Worm (Caenorhabditis elegans) whole organism, young adult: ENCODE data around the gene W02B12.12.

Source experiments
- B0019.2 ChIP-seq: fragments of 200-800 bp; sonication (Bioruptor generic); conservative IDR thresholded peaks from 2 replicates; pipeline ENCODE4 v1.3.6; 2022; ENCODE audit warnings: missing genetic modification reagents, missing genetic modification characterization, missing compliant biosample characterization
- B0261.1 ChIP-seq: sonication (generic microtip); optimal IDR thresholded peaks from 2 replicates; lab custom pipeline; 2016; ENCODE audit warnings: mild to moderate bottlenecking, missing genetic modification characterization, moderate library complexity, missing compliant biosample characterization
- B0336.3 ChIP-seq: fragments of 200-800 bp; sonication (Bioruptor generic); IDR thresholded peaks from 2 replicates; pipeline ENCODE4 v1.3.6; 2022; ENCODE audit warnings: missing genetic modification characterization, missing compliant biosample characterization
- D2030.7 ChIP-seq: fragments of 200-800 bp; sonication (Bioruptor generic); IDR thresholded peaks from 2 replicates; pipeline ENCODE4 v1.3.6; 2022; ENCODE audit warnings: missing genetic modification reagents, missing genetic modification characterization, missing compliant biosample characterization
- F55B11.4 ChIP-seq: sonication (generic microtip); optimal IDR thresholded peaks from 2 replicates; lab custom pipeline; 2016; ENCODE audit warnings: missing compliant biosample characterization, missing genetic modification characterization, borderline replicate concordance; ENCODE audit not compliant: insufficient read depth
- F57C9.4 ChIP-seq: sonication (generic microtip); optimal IDR thresholded peaks from 2 replicates; lab custom pipeline; 2017; ENCODE audit warnings: mild to moderate bottlenecking, missing genetic modification characterization, missing compliant biosample characterization
- K12H6.12 ChIP-seq: fragments of 200-800 bp; sonication (Bioruptor generic); optimal IDR thresholded peaks from 2 replicates; lab custom pipeline; 2018; ENCODE audit warnings: mild to moderate bottlenecking, missing genetic modification characterization, missing compliant biosample characterization
- T07F8.4 ChIP-seq: sonication (generic microtip); optimal IDR thresholded peaks from 2 replicates; lab custom pipeline; 2016; ENCODE audit warnings: mild to moderate bottlenecking, missing genetic modification characterization, moderate library complexity, missing compliant biosample characterization
- T26A5.8 ChIP-seq: sonication (generic microtip); optimal IDR thresholded peaks from 2 replicates; lab custom pipeline; 2016; ENCODE audit warnings: missing genetic modification characterization, missing compliant biosample characterization
- ZK185.1 ChIP-seq: sonication (generic microtip); optimal IDR thresholded peaks from 2 replicates; lab custom pipeline; 2016; ENCODE audit warnings: mild to moderate bottlenecking, missing genetic modification characterization, missing compliant biosample characterization; ENCODE audit not compliant: poor library complexity, severe bottlenecking
- aptf-3 ChIP-seq: fragments of 200-800 bp; sonication (Bioruptor generic); IDR thresholded peaks from 2 replicates; pipeline ENCODE4 v1.3.6; 2022; ENCODE audit warnings: missing genetic modification characterization, missing compliant biosample characterization
- ceh-100 ChIP-seq: fragments of 200-800 bp; sonication (Bioruptor generic); IDR thresholded peaks from 2 replicates; pipeline ENCODE4 v1.3.6; 2022; ENCODE audit warnings: missing genetic modification reagents, missing genetic modification characterization, missing compliant biosample characterization
- ceh-27 ChIP-seq: fragments of 200-800 bp; sonication (Bioruptor generic); optimal IDR thresholded peaks from 2 replicates; lab custom pipeline; 2018; ENCODE audit warnings: mild to moderate bottlenecking, missing genetic modification characterization, moderate library complexity, missing compliant biosample characterization
- ceh-79 ChIP-seq: sonication (generic microtip); optimal IDR thresholded peaks from 2 replicates; lab custom pipeline; 2017; ENCODE audit warnings: mild to moderate bottlenecking, missing genetic modification characterization, missing compliant biosample characterization
- chd-7 ChIP-seq: sonication (generic microtip); optimal IDR thresholded peaks from 2 replicates; lab custom pipeline; 2016; ENCODE audit warnings: mild to moderate bottlenecking, missing genetic modification characterization, moderate library complexity, missing compliant biosample characterization
- efl-1 ChIP-seq: fragments of 150-350 bp; optimal IDR thresholded peaks from 2 replicates; lab custom pipeline; 2014; ENCODE audit warnings: missing biosample characterization, missing genetic modification reagents, missing genetic modification characterization
- egl-44 ChIP-seq: fragments of 200-800 bp; sonication (Bioruptor generic); IDR thresholded peaks from 2 replicates; pipeline ENCODE4 v1.3.6; 2022; ENCODE audit warnings: missing genetic modification reagents, missing genetic modification characterization, missing compliant biosample characterization
- ekl-4 ChIP-seq: fragments of 200-800 bp; sonication (Bioruptor generic); IDR thresholded peaks from 2 replicates; pipeline ENCODE4 v1.3.6; 2022; ENCODE audit warnings: missing genetic modification reagents, missing genetic modification characterization, missing compliant biosample characterization
- him-1 ChIP-seq: sonication (generic microtip); optimal IDR thresholded peaks from 2 replicates; lab custom pipeline; 2016; ENCODE audit warnings: missing genotype, missing genetic modification reagents, missing genetic modification characterization, missing compliant biosample characterization
- hsf-1 ChIP-seq: fragments of 200-800 bp; sonication (Bioruptor generic); IDR thresholded peaks from 2 replicates; pipeline ENCODE4 v1.3.6; 2022; ENCODE audit warnings: missing genetic modification reagents, missing genetic modification characterization, missing compliant biosample characterization
- let-526 ChIP-seq: fragments of 200-800 bp; sonication (Bioruptor generic); IDR thresholded peaks from 2 replicates; pipeline ENCODE4 v1.3.6; 2022; ENCODE audit warnings: missing genetic modification reagents, missing genetic modification characterization, missing compliant biosample characterization
- let-607 ChIP-seq, 2 experiments: fragments of 200-800 bp in 1 of 2; sonication (Bioruptor generic) in 1 of 2; sonication (generic microtip) in 1 of 2; optimal IDR thresholded peaks; 2 replicates each; lab custom pipeline; 2016 to 2018; ENCODE audit warnings: mild to moderate bottlenecking in 2 of 2, missing compliant biosample characterization in 2 of 2, missing genetic modification characterization in 2 of 2, moderate library complexity in 2 of 2, missing genotype in 1 of 2
- lsl-1 ChIP-seq: fragments of 200-800 bp; sonication (Bioruptor generic); optimal IDR thresholded peaks from 2 replicates; lab custom pipeline; 2018; ENCODE audit warnings: mild to moderate bottlenecking, missing genetic modification characterization, moderate library complexity, missing compliant biosample characterization
- madf-3 ChIP-seq: fragments of 200-800 bp; sonication (Bioruptor generic); IDR thresholded peaks from 2 replicates; pipeline ENCODE4 v1.3.6; 2022; ENCODE audit warnings: missing genetic modification reagents, missing genetic modification characterization, missing compliant biosample characterization
- madf-6 ChIP-seq: fragments of 200-800 bp; sonication (Bioruptor generic); IDR thresholded peaks from 2 replicates; pipeline ENCODE4 v1.3.6; 2022; ENCODE audit warnings: missing genetic modification reagents, missing genetic modification characterization, missing compliant biosample characterization
- madf-8 ChIP-seq: fragments of 200-800 bp; sonication (Bioruptor generic); conservative IDR thresholded peaks from 2 replicates; pipeline ENCODE4 v1.3.6; 2022; ENCODE audit warnings: missing genetic modification reagents, missing genetic modification characterization, missing compliant biosample characterization
- nhr-179 ChIP-seq: sonication (generic microtip); optimal IDR thresholded peaks from 2 replicates; lab custom pipeline; 2016; ENCODE audit warnings: mild to moderate bottlenecking, missing genetic modification characterization, missing compliant biosample characterization
- nhr-27 ChIP-seq: fragments of 200-800 bp; sonication (Bioruptor generic); optimal IDR thresholded peaks from 2 replicates; lab custom pipeline; 2018; ENCODE audit warnings: mild to moderate bottlenecking, missing genetic modification characterization, moderate library complexity, missing compliant biosample characterization
- rpc-1 ChIP-seq, 2 experiments: fragments of 150-350 bp in 1 of 2; sonication (generic microtip) in 1 of 2; optimal IDR thresholded peaks; 2 replicates each; lab custom pipeline; 2014 to 2018; ENCODE audit warnings: missing biosample characterization in 1 of 2, missing genetic modification characterization in 1 of 2, missing genetic modification reagents in 1 of 2, missing genotype in 1 of 2
- snpc-1.1 ChIP-seq: sonication (generic microtip); optimal IDR thresholded peaks from 2 replicates; lab custom pipeline; 2017; ENCODE audit warnings: missing genetic modification characterization, mild to moderate bottlenecking, missing compliant biosample characterization, antibody characterized with exemption, moderate library complexity, missing genotype, missing genetic modification reagents; ENCODE audit not compliant: insufficient read depth
- snpc-3.4 ChIP-seq: sonication (generic microtip); optimal IDR thresholded peaks from 2 replicates; lab custom pipeline; 2017; ENCODE audit warnings: missing genetic modification characterization, mild to moderate bottlenecking, missing compliant biosample characterization, antibody characterized with exemption, moderate library complexity, missing genotype, missing genetic modification reagents
- sptf-2 ChIP-seq: fragments of 200-800 bp; sonication (Bioruptor generic); optimal IDR thresholded peaks from 2 replicates; lab custom pipeline; 2018; ENCODE audit warnings: mild to moderate bottlenecking, missing genetic modification characterization, missing compliant biosample characterization
- tbp1 ChIP-seq: fragments of 200-800 bp; sonication (Bioruptor generic); optimal IDR thresholded peaks from 2 replicates; lab custom pipeline; 2018; ENCODE audit warnings: mild to moderate bottlenecking, missing genetic modification characterization, missing compliant biosample characterization
- tbx-9 ChIP-seq: sonication (generic microtip); optimal IDR thresholded peaks from 2 replicates; lab custom pipeline; 2016; ENCODE audit warnings: borderline replicate concordance, missing genetic modification characterization, inconsistent platforms, missing compliant biosample characterization
- tlf-1 ChIP-seq: fragments of 200-800 bp; sonication (Bioruptor generic); optimal IDR thresholded peaks from 2 replicates; lab custom pipeline; 2018; ENCODE audit warnings: mild to moderate bottlenecking, missing genetic modification characterization, missing compliant biosample characterization
- ztf-3 ChIP-seq: fragments of 200-800 bp; sonication (Bioruptor generic); optimal IDR thresholded peaks from 2 replicates; lab custom pipeline; 2018; ENCODE audit warnings: mild to moderate bottlenecking, missing genetic modification characterization, missing compliant biosample characterization
- ztf-6 ChIP-seq: fragments of 200-800 bp; sonication (Bioruptor generic); IDR thresholded peaks from 2 replicates; pipeline ENCODE4 v1.3.6; 2022; ENCODE audit warnings: missing genetic modification reagents, missing genetic modification characterization, missing compliant biosample characterization

The W02B12.12 gene

ce11 chrII:11510373-11510772 is 31.4 kb upstream of the W02B12.12 start, which contains the start of gene npr-41:
Gene npr-41, plus strand, starts transcription at chrII:11510673.
- TF ChIP-seq madf-6 (GFP tag; lab: Robert Waterston, UW), result no peak
- TF ChIP-seq tbx-9 (tag; lab: Kevin White, UChicago), result no peak
- TF ChIP-seq him-1 (tag; lab: Kevin White, UChicago), result no peak
- TF ChIP-seq aptf-3, result no peak
- TF ChIP-seq K12H6.12, result no peak
- no peak for TF ChIP-seq tlf-1
- no peak for TF ChIP-seq egl-44 (GFP tag; lab: Robert Waterston, UW)
- no peak for TF ChIP-seq snpc-3.4 (tag; lab: Kevin White, UChicago)
- no peak for TF ChIP-seq ekl-4 (GFP tag; lab: Robert Waterston, UW)
- no peak for TF ChIP-seq tbp1
- TF ChIP-seq sptf-2 (GFP tag; lab: Kevin White, UChicago), result no peak
- no peak for TF ChIP-seq B0336.3 (GFP tag; lab: Robert Waterston, UW)
- TF ChIP-seq T26A5.8 (tag; lab: Kevin White, UChicago), result no peak
- TF ChIP-seq ceh-79, result no peak
- no peak for TF ChIP-seq ZK185.1 (tag; lab: Kevin White, UChicago)
- no peak for TF ChIP-seq lsl-1 (GFP tag; lab: Kevin White, UChicago)
- TF ChIP-seq F57C9.4 (tag; lab: Kevin White, UChicago), result no peak
- TF ChIP-seq B0019.2 (GFP tag; lab: Robert Waterston, UW), result no peak
- no peak for TF ChIP-seq ztf-6 (GFP tag; lab: Robert Waterston, UW)
- no peak for TF ChIP-seq F55B11.4 (tag; lab: Kevin White, UChicago)

DNA sequence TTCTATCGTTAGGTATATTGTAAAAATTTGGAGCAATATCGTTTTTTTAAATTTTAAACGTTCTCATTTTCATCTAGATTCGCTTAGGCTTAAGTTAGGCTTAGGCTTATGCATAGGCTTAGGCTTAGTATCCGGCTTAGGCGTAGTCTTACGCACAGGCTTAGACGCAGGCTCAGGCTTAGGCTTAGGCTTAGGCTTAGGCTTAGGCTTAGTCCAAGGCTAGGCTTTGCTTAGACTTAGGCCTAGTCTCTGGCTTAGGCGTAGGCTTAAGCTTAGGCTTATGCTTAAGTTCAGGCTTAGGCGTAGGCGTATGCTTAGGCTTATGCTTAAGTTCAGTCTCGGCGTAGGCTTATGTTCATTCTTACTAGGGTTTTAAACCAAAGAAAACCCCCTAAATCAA is 24.8 kb upstream of the W02B12.12 start:
- no peak for TF ChIP-seq madf-3 (GFP tag; lab: Robert Waterston, UW)
- TF ChIP-seq let-526, result 0 out of 2 replicates have a peak, but pooled peaks have one; percentile 21
- TF ChIP-seq ceh-27, result no peak

- TF ChIP-seq ceh-100, result no peak
- TF ChIP-seq aptf-3, result no peak
- no peak for TF ChIP-seq T07F8.4 (tag; lab: Kevin White, UChicago)
- no peak for TF ChIP-seq ztf-3 (GFP tag; lab: Kevin White, UChicago)
- TF ChIP-seq nhr-27 (tag; lab: Kevin White, UChicago), result no peak
- TF ChIP-seq let-607 (tag; optimal IDR thresholded peaks at IDR 0.05; lab: Kevin White, UChicago), result no peak
- no peak for TF ChIP-seq B0261.1 (tag; lab: Kevin White, UChicago)
- no peak for TF ChIP-seq hsf-1 (GFP tag; lab: Robert Waterston, UW)
- TF ChIP-seq nhr-179 (tag; lab: Kevin White, UChicago), result no peak
- no peak for TF ChIP-seq D2030.7 (GFP tag; lab: Robert Waterston, UW)
- no peak for TF ChIP-seq snpc-1.1 (tag; lab: Kevin White, UChicago)
- TF ChIP-seq efl-1 (GFP tag; lab: Kevin White, UChicago), result no peak
- no peak for TF ChIP-seq rpc-1 (optimal IDR thresholded peaks at IDR 0.05; lab: Kevin White, UChicago)
- no peak for TF ChIP-seq rpc-1 (tag; optimal IDR thresholded peaks at IDR 0.05; lab: Kevin White, UChicago)
- no peak for TF ChIP-seq madf-8
- no peak for TF ChIP-seq chd-7
Observed at ce11 chrII:11501956-11502355, 23.0 kb upstream of the W02B12.12 start.
